Fruit fly (Drosophila melanogaster): ENCODE results near the gene CG43732.
A peak's percentile ranks its signal among the peaks of the same experiment; 100 is the strongest.

Gene CG43732

DNA sequence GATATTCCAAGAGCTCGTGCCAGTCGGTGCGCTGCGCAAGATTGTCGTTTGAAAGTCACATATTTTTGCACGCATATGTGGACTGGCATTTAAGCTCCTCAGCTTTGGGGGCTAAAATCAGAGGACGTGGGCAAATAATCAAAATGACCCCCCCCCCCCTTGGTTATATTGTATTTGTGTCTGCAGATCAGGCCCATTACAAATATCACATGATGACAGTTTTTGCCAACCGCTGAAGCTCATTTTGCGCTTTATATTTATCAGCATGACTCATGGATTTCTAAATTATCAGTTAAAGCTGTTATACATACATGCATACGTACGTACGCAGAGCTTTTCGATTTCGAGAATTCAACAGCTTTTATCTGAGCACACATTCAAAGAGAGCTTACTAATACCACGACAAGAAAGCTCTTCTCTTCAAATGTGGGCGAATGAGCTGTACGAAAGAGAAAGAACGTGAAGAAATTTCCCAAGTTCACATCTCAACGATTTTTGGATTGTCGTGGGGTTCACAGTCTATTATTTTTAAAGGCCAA, 33.2 kb upstream of the CG43732 start:
- TF ChIP-seq Crg-1 (GFP tag; optimal IDR thresholded peaks at IDR 0.05): peak; percentile 14
- TF ChIP-seq cnc (optimal IDR thresholded peaks at IDR 0.05): peak; percentile 95 to 99
- peak; percentile 36 for TF ChIP-seq CG7045 (GFP tag; optimal IDR thresholded peaks at IDR 0.05)
- peak; percentile 56 for TF ChIP-seq CG7101 (tag; optimal IDR thresholded peaks at IDR 0.05)
- no peak for TF ChIP-seq CG5204 (GFP tag; optimal IDR thresholded peaks at IDR 0.05)
- peak; percentile 57 for TF ChIP-seq CG11617 (GFP tag; optimal IDR thresholded peaks at IDR 0.05)
- TF ChIP-seq tj (GFP tag; optimal IDR thresholded peaks at IDR 0.05): peak; percentile 94
- peak; percentile 65 for TF ChIP-seq CG33017 (tag; optimal IDR thresholded peaks at IDR 0.05)
- peak; percentile 44 for TF ChIP-seq CG14711 (tag; optimal IDR thresholded peaks at IDR 0.05)
- TF ChIP-seq Mnt (GFP tag; optimal IDR thresholded peaks at IDR 0.05): peak; percentile 65
- TF ChIP-seq cic (GFP tag; optimal IDR thresholded peaks at IDR 0.05): peak; percentile 82
- peak; percentile 81 for TF ChIP-seq CG12768 (GFP tag; optimal IDR thresholded peaks at IDR 0.05)
- TF ChIP-seq bab1 (GFP tag; optimal IDR thresholded peaks at IDR 0.05): peak; percentile 83
- TF ChIP-seq kay (GFP tag; ENCODE audit: borderline replicate concordance): peak; percentile 99
- TF ChIP-seq toe (GFP tag; optimal IDR thresholded peaks at IDR 0.05): no peak
- TF ChIP-seq pad (GFP tag; optimal IDR thresholded peaks at IDR 0.05): peak; percentile 56
- TF ChIP-seq Clk (GFP tag; optimal IDR thresholded peaks at IDR 0.05): no peak
- no peak for TF ChIP-seq CG1620 (GFP tag; optimal IDR thresholded peaks at IDR 0.05)
- TF ChIP-seq Hr96 (GFP tag; optimal IDR thresholded peaks at IDR 0.05): peak; percentile 59
- no peak for TF ChIP-seq ovo (GFP tag; optimal IDR thresholded peaks at IDR 0.05)

DNA sequence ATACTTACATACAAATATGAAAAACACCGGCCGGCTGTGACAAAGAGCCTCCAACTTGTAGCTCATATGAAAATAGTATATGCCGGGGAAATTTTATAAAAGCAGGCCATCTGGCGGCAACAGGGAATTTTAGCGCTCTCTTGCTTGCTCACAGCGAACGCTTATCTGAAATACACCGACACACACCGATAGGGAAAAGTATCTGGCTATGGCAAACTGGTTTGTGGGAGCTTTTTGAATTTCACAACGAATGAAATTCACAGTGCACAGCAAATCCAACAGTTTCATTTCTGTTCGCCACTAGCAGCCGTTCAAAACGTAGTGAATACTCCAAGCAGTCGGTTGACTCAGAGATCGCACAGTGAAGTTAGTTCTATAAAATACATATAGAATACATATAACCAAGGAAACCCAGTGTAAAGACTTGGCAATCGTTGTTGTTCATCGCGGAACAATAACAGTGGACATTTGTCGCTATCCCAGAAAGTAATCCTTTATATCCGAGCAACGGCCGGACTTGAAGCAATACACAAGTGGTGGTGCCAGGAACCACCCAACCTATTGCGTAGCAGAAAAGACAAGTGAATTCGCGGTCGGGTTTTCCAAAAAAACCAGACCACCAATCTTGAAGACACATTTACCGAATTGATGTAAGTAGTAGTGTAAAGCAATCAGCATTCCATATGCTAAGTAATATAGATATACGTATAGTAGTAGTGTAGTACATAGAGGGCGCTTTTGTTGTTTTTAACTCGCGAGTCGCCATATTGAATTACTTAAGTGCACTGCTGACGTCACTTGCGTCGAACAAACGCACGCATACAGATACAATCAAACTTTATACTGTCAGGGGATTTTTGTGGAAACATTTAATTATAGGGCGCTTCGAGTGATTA, 31.8 kb upstream of the CG43732 start:
- TF ChIP-seq pad (GFP tag; optimal IDR thresholded peaks at IDR 0.05) (peak; percentile 31), CG7101 (tag; optimal IDR thresholded peaks at IDR 0.05) (peak; percentile 69), CG12768 (GFP tag; optimal IDR thresholded peaks at IDR 0.05) (peak; percentile 62), cnc (optimal IDR thresholded peaks at IDR 0.05) (no peak), CG1620 (GFP tag; optimal IDR thresholded peaks at IDR 0.05) (peak; percentile 6), bab1 (GFP tag; optimal IDR thresholded peaks at IDR 0.05) (peak; percentile 47), kay (GFP tag; ENCODE audit: borderline replicate concordance) (peak; percentile 99), CG7045 (GFP tag; optimal IDR thresholded peaks at IDR 0.05) (no peak), Clk (GFP tag; optimal IDR thresholded peaks at IDR 0.05) (no peak), Hr96 (GFP tag; optimal IDR thresholded peaks at IDR 0.05) (no peak), CG5204 (GFP tag; optimal IDR thresholded peaks at IDR 0.05) (no peak), CG33017 (tag; optimal IDR thresholded peaks at IDR 0.05) (peak; percentile 83), cic (GFP tag; optimal IDR thresholded peaks at IDR 0.05) (peak; percentile 86), toe (GFP tag; optimal IDR thresholded peaks at IDR 0.05) (peak; percentile 47), ovo (GFP tag; optimal IDR thresholded peaks at IDR 0.05) (no peak), CG11617 (GFP tag; optimal IDR thresholded peaks at IDR 0.05) (peak; percentile 51), Mnt (GFP tag; optimal IDR thresholded peaks at IDR 0.05) (peak; percentile 67), tj (GFP tag; optimal IDR thresholded peaks at IDR 0.05) (peak; percentile 48), Crg-1 (GFP tag; optimal IDR thresholded peaks at IDR 0.05) (peak; percentile 14), CG14711 (tag; optimal IDR thresholded peaks at IDR 0.05) (peak; percentile 51)

DNA sequence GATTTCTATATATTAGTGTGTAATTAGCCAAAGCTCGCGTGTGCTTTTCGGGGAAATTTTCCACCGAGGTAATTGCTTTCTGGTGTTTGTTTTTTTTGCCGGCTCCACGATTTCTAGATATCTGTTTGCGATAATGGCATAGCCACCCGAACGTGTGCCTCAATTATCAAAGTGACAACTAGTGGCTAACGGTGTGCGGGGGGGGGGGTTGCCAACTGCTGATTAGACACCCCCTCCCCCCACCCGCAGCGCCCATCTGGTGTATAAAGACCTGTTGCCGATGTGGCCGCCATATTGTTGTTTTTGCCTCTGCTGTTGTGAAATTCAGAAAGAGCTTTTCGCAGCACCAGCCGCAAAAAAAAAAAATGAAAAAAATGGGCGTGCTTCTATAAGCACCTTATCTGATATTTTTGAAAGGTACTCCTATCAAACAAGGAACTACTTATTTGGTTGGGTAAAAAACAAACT, 31.1 kb upstream of the CG43732 start:
- TF ChIP-seq CG12768 (GFP tag; optimal IDR thresholded peaks at IDR 0.05) (peak; percentile 86), CG7045 (GFP tag; optimal IDR thresholded peaks at IDR 0.05) (peak; percentile 26), Crg-1 (GFP tag; optimal IDR thresholded peaks at IDR 0.05) (no peak), pad (GFP tag; optimal IDR thresholded peaks at IDR 0.05) (peak; percentile 26), CG14711 (tag; optimal IDR thresholded peaks at IDR 0.05) (no peak), ovo (GFP tag; optimal IDR thresholded peaks at IDR 0.05) (peak; percentile 94), cic (GFP tag; optimal IDR thresholded peaks at IDR 0.05) (peak; percentile 97), Mnt (GFP tag; optimal IDR thresholded peaks at IDR 0.05) (peak; percentile 89), CG11617 (GFP tag; optimal IDR thresholded peaks at IDR 0.05) (peak; percentile 10), cnc (optimal IDR thresholded peaks at IDR 0.05) (no peak), CG5204 (GFP tag; optimal IDR thresholded peaks at IDR 0.05) (no peak), CG33017 (tag; optimal IDR thresholded peaks at IDR 0.05) (no peak), CG1620 (GFP tag; optimal IDR thresholded peaks at IDR 0.05) (peak; percentile 7), kay (GFP tag; ENCODE audit: borderline replicate concordance) (peak; percentile 73), bab1 (GFP tag; optimal IDR thresholded peaks at IDR 0.05) (no peak), CG7101 (tag; optimal IDR thresholded peaks at IDR 0.05) (peak; percentile 26), Clk (GFP tag; optimal IDR thresholded peaks at IDR 0.05) (peak; percentile 38), toe (GFP tag; optimal IDR thresholded peaks at IDR 0.05) (peak; percentile 23), tj (GFP tag; optimal IDR thresholded peaks at IDR 0.05) (peak; percentile 66), Hr96 (GFP tag; optimal IDR thresholded peaks at IDR 0.05) (peak; percentile 60)

DNA sequence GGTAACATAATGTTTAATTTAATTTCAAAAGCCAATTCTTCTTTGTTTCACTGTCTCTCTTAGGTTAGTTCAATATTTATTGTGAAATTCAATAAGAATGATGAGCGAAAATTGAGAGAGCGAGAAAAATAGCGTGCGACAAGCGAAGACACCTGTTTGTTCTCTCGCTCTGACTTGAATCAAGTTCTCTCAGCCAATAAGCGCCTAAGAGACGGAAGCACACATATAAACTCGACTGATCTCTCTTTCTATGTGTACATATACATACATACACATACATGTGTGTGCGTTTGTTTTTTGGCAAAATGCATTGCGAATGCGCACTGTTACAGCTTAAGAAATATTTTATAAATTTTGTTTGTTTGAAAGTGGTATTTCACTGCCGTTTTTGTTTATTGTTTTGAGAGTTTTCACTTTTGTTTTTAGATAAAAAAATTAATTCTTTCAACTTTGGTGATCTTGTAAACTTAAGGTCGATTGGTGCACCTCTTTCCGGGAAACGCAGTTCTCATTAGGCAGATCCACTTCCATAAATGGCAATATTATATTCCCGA, 26.7 kb upstream of the CG43732 start:
- TF ChIP-seq CG7045 (GFP tag; optimal IDR thresholded peaks at IDR 0.05) (peak; percentile 21), CG1620 (GFP tag; optimal IDR thresholded peaks at IDR 0.05) (no peak), cnc (optimal IDR thresholded peaks at IDR 0.05) (no peak), kay (GFP tag; ENCODE audit: borderline replicate concordance) (peak; percentile 77), Mnt (GFP tag; optimal IDR thresholded peaks at IDR 0.05) (peak; percentile 38), Crg-1 (GFP tag; optimal IDR thresholded peaks at IDR 0.05) (peak; percentile 26), CG12768 (GFP tag; optimal IDR thresholded peaks at IDR 0.05) (no peak)

Data from whole organism, adult.